Worm (Caenorhabditis elegans) whole organism, L1 larva: Measurements from ENCODE around the gene lgc-9.

ENCODE experiments used
- C34B4.2 ChIP-seq: sonication (generic microtip); optimal IDR thresholded peaks from 2 replicates; lab custom pipeline; 2017; ENCODE audit warnings: mild to moderate bottlenecking, missing genetic modification characterization, missing compliant biosample characterization
- F16B12.6 ChIP-seq: fragments of 150-350 bp; optimal IDR thresholded peaks from 2 replicates; lab custom pipeline; 2014; ENCODE audit warnings: missing biosample characterization, missing genetic modification characterization
- aha-1 ChIP-seq: fragments of 150-350 bp; optimal IDR thresholded peaks from 2 replicates; lab custom pipeline; 2014; ENCODE audit warnings: missing biosample characterization, missing genetic modification characterization
- ama-1 ChIP-seq: fragments of 150-350 bp; optimal IDR thresholded peaks from 2 replicates; lab custom pipeline; 2014
- ceh-8 ChIP-seq: fragments of 200-800 bp; sonication (Bioruptor generic); optimal IDR thresholded peaks from 2 replicates; lab custom pipeline; 2018; ENCODE audit warnings: mild to moderate bottlenecking, missing genetic modification characterization, moderate library complexity, missing compliant biosample characterization
- ceh-82 ChIP-seq, 3 experiments: fragments of 150-350 bp in 1 of 3; sonication (generic microtip) in 2 of 3; optimal IDR thresholded peaks; 2 replicates each; lab custom pipeline; 2014 to 2017; ENCODE audit warnings: missing biosample characterization in 3 of 3, missing genetic modification characterization in 3 of 3
- ces-1 ChIP-seq: fragments of 150-350 bp; optimal IDR thresholded peaks from 2 replicates; lab custom pipeline; 2014; ENCODE audit warnings: missing biosample characterization, missing genetic modification reagents, missing genetic modification characterization
- dpl-1 ChIP-seq, 3 experiments: fragments of 150-350 bp in 2 of 3; sonication (generic microtip) in 1 of 3; optimal IDR thresholded peaks; 2 replicates each; lab custom pipeline; 2014 to 2017; ENCODE audit warnings: missing biosample characterization in 3 of 3, missing genetic modification characterization in 3 of 3, missing genetic modification reagents in 3 of 3
- efl-1 ChIP-seq, 4 experiments: fragments of 150-350 bp; optimal IDR thresholded peaks in 3 of 4; peaks in 1 of 4; 1 replicate in 1 of 4; 2 replicates in 3 of 4; lab custom pipeline; 2014; ENCODE audit warnings: missing biosample characterization in 2 of 4, missing genetic modification characterization in 2 of 4, missing genetic modification reagents in 2 of 4
- efl-3 ChIP-seq: fragments of 200-800 bp; sonication (Bioruptor generic); optimal IDR thresholded peaks from 2 replicates; lab custom pipeline; 2018; ENCODE audit warnings: mild to moderate bottlenecking, missing genetic modification characterization, missing compliant biosample characterization
- egl-13 ChIP-seq: sonication (generic microtip); optimal IDR thresholded peaks from 2 replicates; lab custom pipeline; 2016; ENCODE audit warnings: missing genotype, missing genetic modification reagents, missing genetic modification characterization, missing compliant biosample characterization
- elt-3 ChIP-seq, 6 experiments: fragments of 150-350 bp in 1 of 6; sonication (generic microtip); optimal IDR thresholded peaks; 2 replicates each; lab custom pipeline; 2017 to 2018; ENCODE audit warnings: missing biosample characterization in 6 of 6, missing genetic modification characterization in 6 of 6, inconsistent platforms in 1 of 6
- ets-5 ChIP-seq: fragments of 200-800 bp; sonication (Bioruptor generic); IDR thresholded peaks from 2 replicates; pipeline ENCODE4 v1.3.6; 2022; ENCODE audit warnings: missing genetic modification characterization, missing compliant biosample characterization
- fkh-10 ChIP-seq: sonication (generic microtip); optimal IDR thresholded peaks from 2 replicates; lab custom pipeline; 2017; ENCODE audit warnings: missing biosample characterization, missing genetic modification reagents, missing genetic modification characterization
- fkh-8 ChIP-seq: sonication (generic microtip); optimal IDR thresholded peaks from 2 replicates; lab custom pipeline; 2016; ENCODE audit warnings: mild to moderate bottlenecking, missing genetic modification characterization, missing compliant biosample characterization
- irx-1 ChIP-seq: sonication (generic microtip); optimal IDR thresholded peaks from 2 replicates; lab custom pipeline; 2016; ENCODE audit warnings: missing genetic modification characterization, missing compliant biosample characterization
- isw-1 ChIP-seq: fragments of 200-800 bp; sonication (Bioruptor generic); IDR thresholded peaks from 2 replicates; pipeline ENCODE4 v1.3.6; 2022; ENCODE audit warnings: missing genetic modification characterization, missing compliant biosample characterization
- lin-15B ChIP-seq: fragments of 150-350 bp; sonication (generic microtip); optimal IDR thresholded peaks from 3 replicates; lab custom pipeline; 2014; ENCODE audit warnings: missing biosample characterization, missing genetic modification characterization
- lin-35 ChIP-seq, 2 experiments: fragments of 150-350 bp; optimal IDR thresholded peaks; 2 replicates each; lab custom pipeline; 2014; ENCODE audit warnings: missing biosample characterization in 2 of 2, missing genetic modification characterization in 2 of 2, missing genetic modification reagents in 2 of 2
- lsy-2 ChIP-seq, 2 experiments: fragments of 150-350 bp; optimal IDR thresholded peaks; 2 replicates each; lab custom pipeline; 2014; ENCODE audit warnings: missing biosample characterization in 2 of 2, missing genetic modification characterization in 2 of 2
- nhr-19 ChIP-seq: fragments of 200-800 bp; sonication (Bioruptor generic); conservative IDR thresholded peaks from 2 replicates; pipeline ENCODE4 v1.3.6; 2022; ENCODE audit warnings: missing genetic modification characterization, missing compliant biosample characterization
- nhr-20 ChIP-seq: sonication (generic microtip); optimal IDR thresholded peaks from 2 replicates; lab custom pipeline; 2016; ENCODE audit warnings: mild to moderate bottlenecking, missing genetic modification characterization, missing compliant biosample characterization
- nhr-28 ChIP-seq: fragments of 150-350 bp; optimal IDR thresholded peaks from 2 replicates; lab custom pipeline; 2014; ENCODE audit warnings: missing biosample characterization, missing genetic modification characterization
- nhr-47 ChIP-seq: sonication (generic microtip); optimal IDR thresholded peaks from 2 replicates; lab custom pipeline; 2016; ENCODE audit warnings: mild to moderate bottlenecking, missing genetic modification characterization, moderate library complexity, missing compliant biosample characterization
- nhr-71 ChIP-seq: sonication (generic microtip); optimal IDR thresholded peaks from 2 replicates; lab custom pipeline; 2016; ENCODE audit warnings: mild to moderate bottlenecking, missing genetic modification characterization, moderate library complexity, missing compliant biosample characterization
- nhr-77 ChIP-seq: fragments of 150-350 bp; optimal IDR thresholded peaks from 2 replicates; lab custom pipeline; 2014; ENCODE audit warnings: missing biosample characterization, missing genetic modification characterization
- nhr-85 ChIP-seq: sonication (generic microtip); peaks from one replicate; lab custom pipeline; 2016; ENCODE audit warnings: missing genetic modification characterization, inconsistent platforms, missing compliant biosample characterization
- nhr-90 ChIP-seq: sonication (generic microtip); optimal IDR thresholded peaks from 2 replicates; lab custom pipeline; 2016; ENCODE audit warnings: mild to moderate bottlenecking, missing genetic modification characterization, missing compliant biosample characterization; ENCODE audit not compliant: poor library complexity
- rnt-1 ChIP-seq: sonication (generic microtip); optimal IDR thresholded peaks from 2 replicates; lab custom pipeline; 2016; ENCODE audit warnings: mild to moderate bottlenecking, missing genetic modification characterization, moderate library complexity, missing compliant biosample characterization
- snu-23 ChIP-seq: sonication (generic microtip); optimal IDR thresholded peaks from 2 replicates; lab custom pipeline; 2016; ENCODE audit warnings: missing genetic modification characterization, missing compliant biosample characterization
- sox-4 ChIP-seq: sonication (generic microtip); optimal IDR thresholded peaks from 2 replicates; lab custom pipeline; 2016; ENCODE audit warnings: missing genetic modification characterization, missing compliant biosample characterization
- sptf-1 ChIP-seq: fragments of 150-350 bp; optimal IDR thresholded peaks from 2 replicates; lab custom pipeline; 2014; ENCODE audit warnings: missing biosample characterization, missing genetic modification characterization
- swsn-7 ChIP-seq: sonication (generic microtip); optimal IDR thresholded peaks from 2 replicates; lab custom pipeline; 2016; ENCODE audit warnings: missing genetic modification characterization, missing compliant biosample characterization
- tbx-2 ChIP-seq: sonication (generic microtip); optimal IDR thresholded peaks from 2 replicates; lab custom pipeline; 2016; ENCODE audit warnings: missing genetic modification characterization, missing compliant biosample characterization
- unc-30 ChIP-seq: sonication (generic microtip); optimal IDR thresholded peaks from 2 replicates; lab custom pipeline; 2017; ENCODE audit warnings: missing biosample characterization, missing genetic modification characterization
- unc-62 ChIP-seq: fragments of 150-350 bp; optimal IDR thresholded peaks from 2 replicates; lab custom pipeline; 2014; ENCODE audit warnings: missing biosample characterization, missing genetic modification reagents, missing genetic modification characterization
- vab-15 ChIP-seq: sonication (generic microtip); optimal IDR thresholded peaks from 2 replicates; lab custom pipeline; 2017; ENCODE audit warnings: missing genotype, mild to moderate bottlenecking, missing genetic modification characterization, missing compliant biosample characterization
- xbp-1 ChIP-seq: sonication (generic microtip); optimal IDR thresholded peaks from 2 replicates; lab custom pipeline; 2016; ENCODE audit warnings: missing genetic modification characterization, missing compliant biosample characterization
- zag-1 ChIP-seq: fragments of 150-350 bp; optimal IDR thresholded peaks from 2 replicates; lab custom pipeline; 2014; ENCODE audit warnings: missing biosample characterization, missing genetic modification characterization
- ztf-11 ChIP-seq, 2 experiments: sonication (generic microtip); optimal IDR thresholded peaks; 2 replicates each; lab custom pipeline; 2016 to 2017; ENCODE audit warnings: missing genetic modification characterization in 2 of 2, missing biosample characterization in 1 of 2, missing compliant biosample characterization in 1 of 2

Gene lgc-9

DNA sequence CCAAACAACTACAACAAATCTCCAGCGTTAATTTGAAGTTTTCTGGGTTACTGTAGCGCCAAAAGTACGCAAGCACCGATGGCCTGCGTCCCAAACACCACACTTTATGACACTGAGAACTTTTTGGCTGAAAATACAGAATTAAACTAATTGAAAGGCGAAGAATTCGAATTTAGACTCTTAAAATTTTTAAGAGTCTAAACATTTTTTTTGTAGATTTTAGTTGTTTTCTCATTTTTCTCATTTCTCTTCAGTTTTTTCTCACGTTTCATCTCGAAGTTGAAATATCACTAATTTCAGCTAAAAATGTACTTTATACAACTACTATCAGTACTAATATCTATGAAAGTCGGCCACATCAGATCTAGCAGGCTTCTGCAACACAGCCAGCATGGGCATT lies at the start of gene lgc-9:
lgc-9 (plus strand) TSS at position 301 of the 400 bp plus-strand sequence.
- TF ChIP-seq nhr-19 (GFP tag; lab: Robert Waterston, UW) = no peak
- no peak for TF ChIP-seq sox-4 (tag; lab: Kevin White, UChicago)
- TF ChIP-seq zag-1 (tag; lab: Kevin White, UChicago) = no peak
- no peak for TF ChIP-seq ets-5 (GFP tag; lab: Robert Waterston, UW)
- no peak for TF ChIP-seq aha-1 (tag; lab: Kevin White, UChicago)
- TF ChIP-seq elt-3 (tag; optimal IDR thresholded peaks at IDR 0.05; lab: Kevin White, UChicago) = no peak
- TF ChIP-seq fkh-10 = no peak
- no peak for TF ChIP-seq ceh-82 (tag; optimal IDR thresholded peaks at IDR 0.05; lab: Kevin White, UChicago)
- no peak for TF ChIP-seq ces-1 (GFP tag; lab: Kevin White, UChicago)
- TF ChIP-seq vab-15 (tag; lab: Kevin White, UChicago) = no peak
- TF ChIP-seq ztf-11 (tag; optimal IDR thresholded peaks at IDR 0.05; lab: Kevin White, UChicago) = no peak
- no peak for TF ChIP-seq ceh-8 (GFP tag; lab: Kevin White, UChicago)
- TF ChIP-seq unc-62 (GFP tag; lab: Kevin White, UChicago) = no peak
- no peak for TF ChIP-seq lsy-2 (tag; optimal IDR thresholded peaks at IDR 0.05; lab: Kevin White, UChicago)
- no peak for TF ChIP-seq isw-1 (GFP tag; lab: Robert Waterston, UW)
- TF ChIP-seq C34B4.2 = no peak
- no peak for TF ChIP-seq nhr-28
- no peak for TF ChIP-seq F16B12.6
- no peak for TF ChIP-seq sptf-1 (tag; lab: Kevin White, UChicago)
- no peak for TF ChIP-seq irx-1

DNA sequence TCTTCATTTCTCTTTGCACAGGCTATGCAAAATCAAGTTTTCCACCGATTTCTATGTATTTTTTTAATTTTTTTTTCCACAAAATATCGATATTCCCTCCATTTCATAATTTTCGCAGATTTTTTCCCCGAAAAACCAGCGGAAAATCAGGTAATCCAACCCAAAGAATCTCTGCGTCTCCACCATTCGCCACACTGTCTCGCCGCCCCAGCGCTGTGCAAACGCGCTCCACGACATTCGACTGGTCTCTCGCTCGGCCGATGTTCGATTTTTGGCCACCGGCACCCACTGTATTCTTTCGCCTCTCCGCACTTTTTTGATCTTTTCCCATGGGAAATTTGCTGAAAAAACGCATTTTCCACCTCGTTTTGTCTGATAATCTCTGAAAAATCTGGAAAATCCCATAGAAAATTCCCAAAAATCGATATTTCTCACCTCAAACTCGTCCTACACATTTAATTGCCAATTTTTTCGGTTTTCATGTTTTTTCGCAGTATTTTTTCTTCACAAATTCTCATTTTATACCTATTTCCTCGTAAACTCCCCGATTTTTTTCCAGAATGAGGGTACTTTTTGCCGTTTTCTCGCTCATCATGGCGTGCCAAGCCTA lies 46.7 kb upstream of the lgc-9 start, which contains the start of gene vha-19:
vha-19 (plus strand) TSS at position 560 of the 610 bp plus-strand sequence.
- TF ChIP-seq nhr-20 (tag; lab: Kevin White, UChicago) = peak; percentile 33
- TF ChIP-seq egl-13 (tag; lab: Kevin White, UChicago) = no peak
- no peak for TF ChIP-seq ama-1
- peak; percentile 9 for TF ChIP-seq nhr-47 (tag; lab: Kevin White, UChicago)
- TF ChIP-seq lsy-2 (tag; optimal IDR thresholded peaks at IDR 0.05; lab: Kevin White, UChicago) = peak; percentile 7 to 48
- peak; percentile 36 for TF ChIP-seq lin-15B (tag; lab: Kevin White, UChicago)
- peak; percentile 18 for TF ChIP-seq nhr-77 (tag; lab: Kevin White, UChicago)
- TF ChIP-seq nhr-85 (tag; lab: Kevin White, UChicago) = peak; percentile 30
- TF ChIP-seq lin-35 (GFP tag; optimal IDR thresholded peaks at IDR 0.05; lab: Kevin White, UChicago) = peak; percentile 44 to 61
- TF ChIP-seq snu-23 (GFP tag; lab: Kevin White, UChicago) = peak; percentile 65
- TF ChIP-seq dpl-1 (GFP tag; optimal IDR thresholded peaks at IDR 0.05; lab: Kevin White, UChicago) = peak in 2 of 3 experiments; percentile 37 to 46
- TF ChIP-seq nhr-71 = peak; percentile 44
- peak; percentile 45 to 64 for TF ChIP-seq efl-1 (optimal IDR thresholded peaks at IDR 0.05; lab: Kevin White, UChicago)
- peak; percentile 43 to 75 for TF ChIP-seq efl-1 (GFP tag; optimal IDR thresholded peaks at IDR 0.05 in 1 of 2; lab: Kevin White, UChicago)
- peak in 1 of 3 experiments; percentile 43 for TF ChIP-seq ceh-82 (tag; optimal IDR thresholded peaks at IDR 0.05; lab: Kevin White, UChicago)
- peak; percentile 25 for TF ChIP-seq xbp-1
- no peak for TF ChIP-seq ces-1 (GFP tag; lab: Kevin White, UChicago)
- TF ChIP-seq unc-30 (tag; lab: Kevin White, UChicago) = no peak
- peak; percentile 27 for TF ChIP-seq F16B12.6
- no peak for TF ChIP-seq rnt-1
- peak; percentile 6 for TF ChIP-seq tbx-2 (tag; lab: Kevin White, UChicago)
- TF ChIP-seq fkh-8 = peak; percentile 1
- no peak for TF ChIP-seq nhr-28
- TF ChIP-seq swsn-7 (tag; lab: Kevin White, UChicago) = peak; percentile 23

DNA sequence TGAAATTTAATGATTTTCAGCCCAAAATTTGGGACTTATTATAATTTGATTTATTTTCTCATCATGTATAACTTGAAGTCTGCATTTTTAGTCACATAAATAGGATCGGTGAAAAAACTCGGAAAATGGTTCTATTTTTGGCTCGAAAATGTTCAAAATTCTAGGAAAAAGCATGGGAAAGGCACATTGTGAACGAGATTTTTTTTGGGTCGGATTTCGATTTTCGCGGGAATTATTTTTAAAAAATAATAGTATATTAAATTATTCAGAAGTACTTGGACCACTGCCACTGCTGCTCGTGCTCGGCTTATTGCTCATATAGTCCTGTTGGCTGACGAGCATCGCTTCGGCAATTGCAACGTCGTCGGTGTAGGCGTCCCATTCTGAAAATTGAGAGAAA lies 42.1 kb upstream of the lgc-9 start:
- TF ChIP-seq nhr-71 (peak; percentile 19), efl-1 (optimal IDR thresholded peaks at IDR 0.05; lab: Kevin White, UChicago) (no peak), efl-1 (GFP tag; optimal IDR thresholded peaks at IDR 0.05 in 1 of 2; lab: Kevin White, UChicago) (peak in 1 of 2 experiments; percentile 89), ceh-8 (GFP tag; lab: Kevin White, UChicago) (no peak), nhr-90 (peak; percentile 19), efl-3 (GFP tag; lab: Kevin White, UChicago) (no peak)
